Worm (Caenorhabditis elegans): ENCODE data around the gene fbxa-218.
A peak's percentile ranks its signal among the peaks of the same experiment; 100 is the strongest.

DNA sequence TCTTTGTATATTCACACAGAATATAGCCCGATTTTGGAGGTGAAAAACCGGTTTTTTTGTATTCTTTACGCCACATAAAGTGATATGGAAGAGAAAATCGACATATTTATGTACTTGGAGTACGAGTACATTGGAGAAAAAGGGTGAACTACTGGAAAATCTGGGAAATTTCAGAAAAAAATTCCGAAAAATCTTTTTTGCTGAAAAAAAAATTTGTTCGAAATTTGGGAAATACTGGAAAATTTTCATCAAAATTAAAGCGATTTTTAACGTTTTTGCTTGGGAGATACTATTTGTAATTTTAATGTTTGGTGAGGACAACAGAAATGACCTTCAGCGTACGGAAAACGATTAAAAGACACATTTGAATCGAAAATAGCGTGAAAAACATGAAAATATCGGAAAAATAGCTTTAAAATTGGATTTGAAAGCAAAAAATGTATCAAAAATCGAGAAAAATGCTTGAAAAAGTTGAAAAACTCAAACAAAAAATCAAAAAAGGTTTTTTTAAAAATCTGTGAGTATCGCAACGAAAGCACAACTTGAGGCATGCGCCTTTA lies 10.4 kb upstream of the fbxa-218 start:
- TF ChIP-seq fos-1 (tag; optimal IDR thresholded peaks at IDR 0.05), result no peak
- no peak for TF ChIP-seq blmp-1 (tag; optimal IDR thresholded peaks at IDR 0.05; ENCODE audit: insufficient read depth)
- TF ChIP-seq ztf-11 (tag; optimal IDR thresholded peaks at IDR 0.05), result no peak
- TF ChIP-seq lsy-2 (tag; optimal IDR thresholded peaks at IDR 0.05), result no peak
- no peak for TF ChIP-seq skn-1 (tag; optimal IDR thresholded peaks at IDR 0.05)
- TF ChIP-seq lin-11 (tag; optimal IDR thresholded peaks at IDR 0.05), result no peak
- TF ChIP-seq unc-62 (GFP tag; optimal IDR thresholded peaks at IDR 0.05), result no peak
- TF ChIP-seq crh-2 (tag; optimal IDR thresholded peaks at IDR 0.05), result no peak
- TF ChIP-seq nhr-25 (tag; optimal IDR thresholded peaks at IDR 0.05), result peak; percentile 52
- TF ChIP-seq nhr-23 (tag; optimal IDR thresholded peaks at IDR 0.05), result no peak
- TF ChIP-seq gmeb-1 (tag; optimal IDR thresholded peaks at IDR 0.05), result no peak
- no peak for TF ChIP-seq unc-39 (tag; optimal IDR thresholded peaks at IDR 0.05)

Data from whole organism, L2 larva.